Worm (Caenorhabditis elegans) whole organism, young adult: ENCODE data around the gene faah-2.
A peak's percentile ranks its signal among the peaks of the same experiment; 100 is the strongest.

Experiments used
- B0019.2 ChIP-seq: fragments of 200-800 bp; sonication (Bioruptor generic); conservative IDR thresholded peaks from 2 replicates; pipeline ENCODE4 v1.3.6; 2022; ENCODE audit warnings: missing genetic modification reagents, missing genetic modification characterization, missing compliant biosample characterization
- B0336.3 ChIP-seq: fragments of 200-800 bp; sonication (Bioruptor generic); IDR thresholded peaks from 2 replicates; pipeline ENCODE4 v1.3.6; 2022; ENCODE audit warnings: missing genetic modification characterization, missing compliant biosample characterization
- F23B12.7 ChIP-seq: sonication (generic microtip); optimal IDR thresholded peaks from 2 replicates; lab custom pipeline; 2017; ENCODE audit warnings: missing genetic modification characterization, mild to moderate bottlenecking, missing compliant biosample characterization, antibody characterized with exemption, moderate library complexity; ENCODE audit not compliant: insufficient read depth
- F39B2.1 ChIP-seq: fragments of 200-800 bp; sonication (Bioruptor generic); IDR thresholded peaks from 2 replicates; pipeline ENCODE4 v1.3.6; 2022; ENCODE audit warnings: missing genetic modification reagents, missing genetic modification characterization, missing compliant biosample characterization
- Y53F4B.3 ChIP-seq: fragments of 200-800 bp; sonication (Bioruptor generic); IDR thresholded peaks from 2 replicates; pipeline ENCODE4 v1.3.6; 2022; ENCODE audit warnings: missing genetic modification reagents, missing genetic modification characterization, missing compliant biosample characterization
- Y56A3A.18 ChIP-seq: fragments of 200-800 bp; sonication (Bioruptor generic); IDR thresholded peaks from 2 replicates; pipeline ENCODE4 v1.3.6; 2022; ENCODE audit warnings: missing genetic modification reagents, missing genetic modification characterization, missing compliant biosample characterization
- Y95B8A.8 ChIP-seq: fragments of 200-800 bp; sonication (Bioruptor generic); IDR thresholded peaks from 2 replicates; pipeline ENCODE4 v1.3.6; 2022; ENCODE audit warnings: missing genetic modification reagents, missing genetic modification characterization, missing compliant biosample characterization
- aptf-2 ChIP-seq: fragments of 200-800 bp; sonication (Bioruptor generic); conservative IDR thresholded peaks from 2 replicates; pipeline ENCODE4 v1.3.6; 2022; ENCODE audit warnings: missing genetic modification reagents, missing genetic modification characterization, missing compliant biosample characterization
- attf-3 ChIP-seq: fragments of 200-800 bp; sonication (Bioruptor generic); conservative IDR thresholded peaks from 2 replicates; pipeline ENCODE4 v1.3.6; 2022; ENCODE audit warnings: missing genetic modification reagents, missing genetic modification characterization, missing compliant biosample characterization
- attf-5 ChIP-seq: fragments of 200-800 bp; sonication (Bioruptor generic); optimal IDR thresholded peaks from 2 replicates; lab custom pipeline; 2018; ENCODE audit warnings: mild to moderate bottlenecking, missing genetic modification characterization, missing compliant biosample characterization
- ceh-100 ChIP-seq: fragments of 200-800 bp; sonication (Bioruptor generic); IDR thresholded peaks from 2 replicates; pipeline ENCODE4 v1.3.6; 2022; ENCODE audit warnings: missing genetic modification reagents, missing genetic modification characterization, missing compliant biosample characterization
- ceh-27 ChIP-seq: fragments of 200-800 bp; sonication (Bioruptor generic); optimal IDR thresholded peaks from 2 replicates; lab custom pipeline; 2018; ENCODE audit warnings: mild to moderate bottlenecking, missing genetic modification characterization, moderate library complexity, missing compliant biosample characterization
- egl-44 ChIP-seq: fragments of 200-800 bp; sonication (Bioruptor generic); IDR thresholded peaks from 2 replicates; pipeline ENCODE4 v1.3.6; 2022; ENCODE audit warnings: missing genetic modification reagents, missing genetic modification characterization, missing compliant biosample characterization
- egrh-3 ChIP-seq: fragments of 200-800 bp; sonication (Bioruptor generic); IDR thresholded peaks from 2 replicates; pipeline ENCODE4 v1.3.6; 2022; ENCODE audit warnings: missing genetic modification reagents, missing genetic modification characterization, missing compliant biosample characterization
- ekl-4 ChIP-seq: fragments of 200-800 bp; sonication (Bioruptor generic); IDR thresholded peaks from 2 replicates; pipeline ENCODE4 v1.3.6; 2022; ENCODE audit warnings: missing genetic modification reagents, missing genetic modification characterization, missing compliant biosample characterization
- gei-17 ChIP-seq: fragments of 200-800 bp; sonication (Bioruptor generic); optimal IDR thresholded peaks from 2 replicates; lab custom pipeline; 2018; ENCODE audit warnings: mild to moderate bottlenecking, missing genetic modification characterization, missing compliant biosample characterization
- hmg-1.2 ChIP-seq: fragments of 200-800 bp; sonication (Bioruptor generic); IDR thresholded peaks from 2 replicates; pipeline ENCODE4 v1.3.6; 2022; ENCODE audit warnings: missing genetic modification reagents, missing genetic modification characterization, missing compliant biosample characterization
- let-607 ChIP-seq, 2 experiments: fragments of 200-800 bp in 1 of 2; sonication (Bioruptor generic) in 1 of 2; sonication (generic microtip) in 1 of 2; optimal IDR thresholded peaks; 2 replicates each; lab custom pipeline; 2016 to 2018; ENCODE audit warnings: mild to moderate bottlenecking in 2 of 2, missing compliant biosample characterization in 2 of 2, missing genetic modification characterization in 2 of 2, moderate library complexity in 2 of 2, missing genotype in 1 of 2
- lin-26 ChIP-seq: fragments of 200-800 bp; sonication (Bioruptor generic); IDR thresholded peaks from 2 replicates; pipeline ENCODE4 v1.3.6; 2022; ENCODE audit warnings: missing genetic modification reagents, missing genetic modification characterization, missing compliant biosample characterization
- lin-35 ChIP-seq, 3 experiments: fragments of 150-350 bp in 2 of 3; sonication (generic microtip) in 1 of 3; optimal IDR thresholded peaks; 2 replicates each; lab custom pipeline; 2014 to 2018; ENCODE audit warnings: missing biosample characterization in 3 of 3, missing genetic modification characterization in 3 of 3, missing genetic modification reagents in 3 of 3
- lin-40 ChIP-seq: sonication (generic microtip); optimal IDR thresholded peaks from 2 replicates; lab custom pipeline; 2016; ENCODE audit warnings: missing genetic modification characterization, mild to moderate bottlenecking, missing compliant biosample characterization, missing genotype, missing genetic modification reagents
- lsl-1 ChIP-seq: fragments of 200-800 bp; sonication (Bioruptor generic); optimal IDR thresholded peaks from 2 replicates; lab custom pipeline; 2018; ENCODE audit warnings: mild to moderate bottlenecking, missing genetic modification characterization, moderate library complexity, missing compliant biosample characterization
- madf-3 ChIP-seq: fragments of 200-800 bp; sonication (Bioruptor generic); IDR thresholded peaks from 2 replicates; pipeline ENCODE4 v1.3.6; 2022; ENCODE audit warnings: missing genetic modification reagents, missing genetic modification characterization, missing compliant biosample characterization
- mcd-1 ChIP-seq: fragments of 200-800 bp; sonication (Bioruptor generic); IDR thresholded peaks from 2 replicates; pipeline ENCODE4 v1.3.6; 2022; ENCODE audit warnings: missing genetic modification reagents, missing genetic modification characterization, missing compliant biosample characterization
- mel-28 ChIP-seq: sonication (generic microtip); optimal IDR thresholded peaks from 2 replicates; lab custom pipeline; 2016; ENCODE audit warnings: borderline replicate concordance, mild to moderate bottlenecking, missing genetic modification characterization, missing compliant biosample characterization
- mes-4 ChIP-seq: sonication (generic microtip); optimal IDR thresholded peaks from 2 replicates; lab custom pipeline; 2016; ENCODE audit warnings: missing genotype, missing genetic modification characterization, missing compliant biosample characterization
- nfya-2 ChIP-seq: fragments of 200-800 bp; sonication (Bioruptor generic); IDR thresholded peaks from 2 replicates; pipeline ENCODE4 v1.3.6; 2022; ENCODE audit warnings: missing genetic modification reagents, missing genetic modification characterization, missing compliant biosample characterization
- nhr-120 ChIP-seq: fragments of 200-800 bp; sonication (Bioruptor generic); IDR thresholded peaks from 2 replicates; pipeline ENCODE4 v1.3.6; 2022; ENCODE audit warnings: missing genetic modification characterization, missing compliant biosample characterization
- nhr-179 ChIP-seq: sonication (generic microtip); optimal IDR thresholded peaks from 2 replicates; lab custom pipeline; 2016; ENCODE audit warnings: mild to moderate bottlenecking, missing genetic modification characterization, missing compliant biosample characterization
- nhr-80 ChIP-seq: sonication (generic microtip); optimal IDR thresholded peaks from 2 replicates; lab custom pipeline; 2016; ENCODE audit warnings: missing genetic modification characterization, missing compliant biosample characterization
- nhr-90 ChIP-seq: sonication (generic microtip); optimal IDR thresholded peaks from 2 replicates; lab custom pipeline; 2016; ENCODE audit warnings: missing genotype, mild to moderate bottlenecking, missing genetic modification characterization, missing compliant biosample characterization
- pbrm-1 ChIP-seq: fragments of 200-800 bp; sonication (Bioruptor generic); IDR thresholded peaks from 2 replicates; pipeline ENCODE4 v1.3.6; 2022; ENCODE audit warnings: missing genetic modification reagents, missing genetic modification characterization, missing compliant biosample characterization
- rpc-1 ChIP-seq, 2 experiments: fragments of 150-350 bp in 1 of 2; sonication (generic microtip) in 1 of 2; optimal IDR thresholded peaks; 2 replicates each; lab custom pipeline; 2014 to 2018; ENCODE audit warnings: missing biosample characterization in 1 of 2, missing genetic modification characterization in 1 of 2, missing genetic modification reagents in 1 of 2, missing genotype in 1 of 2
- snpc-1.3 ChIP-seq: sonication (generic microtip); optimal IDR thresholded peaks from 2 replicates; lab custom pipeline; 2017; ENCODE audit warnings: missing genetic modification characterization, mild to moderate bottlenecking, missing compliant biosample characterization, antibody characterized with exemption, moderate library complexity, missing genotype, missing genetic modification reagents; ENCODE audit not compliant: insufficient read depth
- snpc-4 ChIP-seq, 5 experiments: fragments of 150-350 bp in 1 of 5; sonication (generic microtip) in 4 of 5; optimal IDR thresholded peaks; 2 replicates each; lab custom pipeline; 2014 to 2018; ENCODE audit warnings: missing genetic modification characterization in 5 of 5, missing biosample characterization in 3 of 5, antibody characterized with exemption in 2 of 5, mild to moderate bottlenecking in 2 of 5, missing compliant biosample characterization in 2 of 5, missing genotype in 2 of 5, moderate library complexity in 2 of 5, missing genetic modification reagents in 1 of 5
- tlf-1 ChIP-seq: fragments of 200-800 bp; sonication (Bioruptor generic); optimal IDR thresholded peaks from 2 replicates; lab custom pipeline; 2018; ENCODE audit warnings: mild to moderate bottlenecking, missing genetic modification characterization, missing compliant biosample characterization
- zfh-2 ChIP-seq: fragments of 200-800 bp; sonication (Bioruptor generic); conservative IDR thresholded peaks from 2 replicates; pipeline ENCODE4 v1.3.6; 2022; ENCODE audit warnings: missing genetic modification reagents, missing genetic modification characterization, missing compliant biosample characterization
- ztf-22 ChIP-seq: fragments of 200-800 bp; sonication (Bioruptor generic); optimal IDR thresholded peaks from 2 replicates; lab custom pipeline; 2018; ENCODE audit warnings: mild to moderate bottlenecking, missing genetic modification characterization, moderate library complexity, missing compliant biosample characterization

Gene faah-2

DNA sequence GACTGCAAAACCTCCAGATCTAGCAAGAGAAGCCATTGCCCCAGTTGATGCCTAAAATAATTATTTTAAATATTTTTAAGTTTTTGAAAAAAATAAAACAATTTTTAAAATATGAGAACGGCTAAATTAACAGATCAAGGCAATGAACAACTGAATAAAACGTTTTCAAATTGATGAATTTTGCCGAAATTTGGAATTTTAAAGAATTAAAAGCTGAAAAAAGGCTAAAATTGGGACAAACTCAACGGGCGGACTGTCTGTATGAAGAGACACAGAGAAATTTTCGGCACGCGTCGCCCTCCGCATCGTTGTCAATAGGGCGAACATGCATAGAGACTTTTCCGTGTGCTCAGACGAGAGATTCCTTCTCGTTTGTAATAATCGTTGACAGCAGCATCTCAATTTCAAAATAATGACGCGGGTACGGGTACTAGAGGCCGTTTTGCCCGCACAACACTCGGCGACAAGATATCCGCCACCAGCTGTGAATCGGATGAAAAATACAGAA lies 16.2 kb upstream of the faah-2 start, which contains the start of the genes isp-1 and islo-1 (continued):
- TF ChIP-seq Y95B8A.8 (GFP tag; lab: Robert Waterston, UW) (no peak), B0336.3 (GFP tag; lab: Robert Waterston, UW) (no peak), attf-5 (GFP tag; lab: Kevin White, UChicago) (peak; percentile 82), ekl-4 (no peak), ceh-27 (GFP tag; lab: Kevin White, UChicago) (peak; percentile 25), rpc-1 (optimal IDR thresholded peaks at IDR 0.05; lab: Kevin White, UChicago) (no peak), rpc-1 (tag; optimal IDR thresholded peaks at IDR 0.05; lab: Kevin White, UChicago) (no peak), F23B12.7 (tag; lab: Kevin White, UChicago) (peak; percentile 67), attf-3 (no peak), egl-44 (GFP tag; lab: Robert Waterston, UW) (no peak), egrh-3 (no peak), snpc-1.3 (tag; lab: Kevin White, UChicago) (no peak), lin-26 (GFP tag; lab: Robert Waterston, UW) (no peak), lsl-1 (peak; percentile 3), nhr-80 (tag; lab: Kevin White, UChicago) (peak; percentile 57), nhr-120 (GFP tag; lab: Robert Waterston, UW) (no peak), nhr-179 (tag; lab: Kevin White, UChicago) (no peak), aptf-2 (GFP tag; lab: Robert Waterston, UW) (no peak), Y53F4B.3 (GFP tag; lab: Robert Waterston, UW) (no peak), madf-3 (peak; percentile 92), ztf-22 (GFP tag; lab: Kevin White, UChicago) (no peak), mes-4 (no peak), gei-17 (no peak), F39B2.1 (GFP tag; lab: Robert Waterston, UW) (no peak), Y56A3A.18 (GFP tag; lab: Robert Waterston, UW) (no peak), mel-28 (tag; lab: Kevin White, UChicago) (no peak), B0019.2 (GFP tag; lab: Robert Waterston, UW) (no peak), ceh-100 (no peak), snpc-4 (GFP tag; optimal IDR thresholded peaks at IDR 0.05; lab: Kevin White, UChicago) (no peak), snpc-4 (tag; optimal IDR thresholded peaks at IDR 0.05; lab: Kevin White, UChicago) (peak in 2 of 4 experiments; percentile 46 to 53), lin-35 (GFP tag; optimal IDR thresholded peaks at IDR 0.05; lab: Kevin White, UChicago) (no peak), tlf-1 (GFP tag; lab: Kevin White, UChicago) (no peak), pbrm-1 (GFP tag; lab: Robert Waterston, UW) (no peak), zfh-2 (GFP tag; lab: Robert Waterston, UW) (no peak), let-607 (tag; optimal IDR thresholded peaks at IDR 0.05; lab: Kevin White, UChicago) (no peak), mcd-1 (peak; percentile 81), nfya-2 (GFP tag; lab: Robert Waterston, UW) (no peak), hmg-1.2 (peak; percentile 38; the same call in 1 of the 2 replicates), lin-40 (tag; lab: Kevin White, UChicago) (no peak), nhr-90 (tag; lab: Kevin White, UChicago) (no peak)
